Worm (Caenorhabditis elegans) whole organism, young adult: ENCODE measurements around the gene cdf-2.

ENCODE experiments used
- B0019.2 ChIP-seq: fragments of 200-800 bp; sonication (Bioruptor generic); conservative IDR thresholded peaks from 2 replicates; pipeline ENCODE4 v1.3.6; 2022; ENCODE audit warnings: missing genetic modification reagents, missing genetic modification characterization, missing compliant biosample characterization
- B0336.3 ChIP-seq: fragments of 200-800 bp; sonication (Bioruptor generic); IDR thresholded peaks from 2 replicates; pipeline ENCODE4 v1.3.6; 2022; ENCODE audit warnings: missing genetic modification characterization, missing compliant biosample characterization
- F10E7.11 ChIP-seq: sonication (generic microtip); optimal IDR thresholded peaks from 2 replicates; lab custom pipeline; 2017; ENCODE audit warnings: mild to moderate bottlenecking, missing genetic modification characterization, moderate library complexity, missing compliant biosample characterization
- F52B5.7 ChIP-seq: sonication (generic microtip); optimal IDR thresholded peaks from 2 replicates; lab custom pipeline; 2016; ENCODE audit warnings: mild to moderate bottlenecking, missing genetic modification characterization, missing compliant biosample characterization
- ama-1 ChIP-seq, 3 experiments: fragments of 150-350 bp in 1 of 3; sonication (generic microtip) in 2 of 3; optimal IDR thresholded peaks; 2 replicates each; lab custom pipeline; 2014 to 2018; ENCODE audit warnings: missing biosample characterization in 2 of 3, missing genetic modification characterization in 2 of 3, missing genetic modification reagents in 2 of 3
- attf-6 ChIP-seq: fragments of 200-800 bp; sonication (Bioruptor generic); IDR thresholded peaks from 2 replicates; pipeline ENCODE4 v1.3.6; 2022; ENCODE audit warnings: missing genetic modification reagents, missing genetic modification characterization, missing compliant biosample characterization
- efl-1 ChIP-seq: fragments of 150-350 bp; optimal IDR thresholded peaks from 2 replicates; lab custom pipeline; 2014; ENCODE audit warnings: missing biosample characterization, missing genetic modification reagents, missing genetic modification characterization
- madf-3 ChIP-seq: fragments of 200-800 bp; sonication (Bioruptor generic); IDR thresholded peaks from 2 replicates; pipeline ENCODE4 v1.3.6; 2022; ENCODE audit warnings: missing genetic modification reagents, missing genetic modification characterization, missing compliant biosample characterization
- mel-28 ChIP-seq: sonication (generic microtip); optimal IDR thresholded peaks from 2 replicates; lab custom pipeline; 2016; ENCODE audit warnings: borderline replicate concordance, mild to moderate bottlenecking, missing genetic modification characterization, missing compliant biosample characterization
- nhr-179 ChIP-seq: sonication (generic microtip); optimal IDR thresholded peaks from 2 replicates; lab custom pipeline; 2016; ENCODE audit warnings: mild to moderate bottlenecking, missing genetic modification characterization, missing compliant biosample characterization
- rpc-1 ChIP-seq, 2 experiments: fragments of 150-350 bp in 1 of 2; sonication (generic microtip) in 1 of 2; optimal IDR thresholded peaks; 2 replicates each; lab custom pipeline; 2014 to 2018; ENCODE audit warnings: missing biosample characterization in 1 of 2, missing genetic modification characterization in 1 of 2, missing genetic modification reagents in 1 of 2, missing genotype in 1 of 2
- tbp1 ChIP-seq: fragments of 200-800 bp; sonication (Bioruptor generic); optimal IDR thresholded peaks from 2 replicates; lab custom pipeline; 2018; ENCODE audit warnings: mild to moderate bottlenecking, missing genetic modification characterization, missing compliant biosample characterization
- ztf-18 ChIP-seq: sonication (generic microtip); optimal IDR thresholded peaks from 2 replicates; lab custom pipeline; 2016; ENCODE audit warnings: missing genotype, mild to moderate bottlenecking, missing genetic modification characterization, missing compliant biosample characterization
- ztf-3 ChIP-seq: fragments of 200-800 bp; sonication (Bioruptor generic); optimal IDR thresholded peaks from 2 replicates; lab custom pipeline; 2018; ENCODE audit warnings: mild to moderate bottlenecking, missing genetic modification characterization, missing compliant biosample characterization

- TF ChIP-seq ama-1 (optimal IDR thresholded peaks at IDR 0.05; lab: Kevin White, UChicago) = no peak
- no peak for TF ChIP-seq ama-1 (GFP tag; optimal IDR thresholded peaks at IDR 0.05; lab: Kevin White, UChicago)
- TF ChIP-seq attf-6 (GFP tag; lab: Robert Waterston, UW) = no peak
- TF ChIP-seq ztf-3 (GFP tag; lab: Kevin White, UChicago) = no peak
- no peak for TF ChIP-seq B0019.2
- TF ChIP-seq ztf-18 = no peak
- no peak for TF ChIP-seq madf-3
- TF ChIP-seq nhr-179 (tag; lab: Kevin White, UChicago) = no peak
- TF ChIP-seq B0336.3 = no peak
- TF ChIP-seq mel-28 (tag; lab: Kevin White, UChicago) = no peak
- TF ChIP-seq F52B5.7 = no peak
- no peak for TF ChIP-seq rpc-1 (optimal IDR thresholded peaks at IDR 0.05; lab: Kevin White, UChicago)
- no peak for TF ChIP-seq rpc-1 (tag; optimal IDR thresholded peaks at IDR 0.05; lab: Kevin White, UChicago)
- no peak for TF ChIP-seq tbp1
- TF ChIP-seq F10E7.11 (tag; lab: Kevin White, UChicago) = no peak
- TF ChIP-seq efl-1 = no peak
Observed at ce11 chrX:12466769-12467168, at the start of gene cdf-2.
